Fruit fly (Drosophila melanogaster) whole organism, prepupa: ENCODE results near the gene PGRP-LE.

ENCODE experiments used
- CG4318 ChIP-seq: fragments of 200-800 bp; sonication (Bioruptor generic); optimal IDR thresholded peaks from 3 replicates; lab custom pipeline; 2017; ENCODE audit warnings: missing biosample characterization, mild to moderate bottlenecking, missing genetic modification characterization
- Smox ChIP-seq: fragments of 200-800 bp; sonication (Bioruptor generic); optimal IDR thresholded peaks from 3 replicates; lab custom pipeline; 2016; ENCODE audit warnings: missing biosample characterization, missing genetic modification characterization

DNA sequence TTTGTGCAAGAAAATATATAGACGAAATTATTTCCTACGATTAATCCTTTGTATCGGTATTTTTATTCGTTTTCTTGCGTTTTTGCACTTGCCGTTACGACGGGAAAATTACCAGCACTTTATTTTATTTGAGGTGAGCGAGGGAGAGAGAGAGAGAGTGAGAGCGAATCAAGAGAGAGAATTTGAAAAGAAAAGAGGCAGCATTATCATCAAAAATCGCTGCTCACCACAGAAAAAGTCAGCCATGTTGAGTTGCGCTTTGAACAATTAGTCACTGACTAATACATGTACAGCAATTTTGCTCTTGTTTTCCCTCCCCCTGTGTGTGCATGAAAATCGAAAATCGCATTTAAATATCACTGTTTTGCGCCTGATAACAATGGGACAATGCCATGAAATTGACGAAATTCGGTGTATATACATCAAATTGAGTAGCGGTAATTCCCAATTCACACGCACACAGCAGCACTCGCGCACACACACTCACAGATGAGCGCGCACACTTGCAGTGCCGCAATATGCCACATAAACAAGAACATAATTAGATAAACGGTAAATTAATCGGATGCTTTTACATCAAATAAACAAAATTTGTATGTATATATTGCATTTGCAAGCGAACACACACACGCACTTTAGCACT, 31.0 kb upstream of the PGRP-LE start:
- no peak for TF ChIP-seq Smox (GFP tag; lab: Kevin White, UChicago)
- no peak for TF ChIP-seq CG4318 (GFP tag; lab: Kevin White, UChicago)
